Worm (Caenorhabditis elegans) whole organism, L1 larva: Measurements from ENCODE around the gene spe-44.

ENCODE experiments used
- nhr-76 ChIP-seq: sonication (generic microtip); optimal IDR thresholded peaks from 2 replicates; lab custom pipeline; 2017; ENCODE audit warnings: missing biosample characterization, missing genetic modification characterization
- skn-1 ChIP-seq: fragments of 150-350 bp; optimal IDR thresholded peaks from 2 replicates; lab custom pipeline; 2014; ENCODE audit warnings: missing biosample characterization, missing genetic modification characterization

DNA sequence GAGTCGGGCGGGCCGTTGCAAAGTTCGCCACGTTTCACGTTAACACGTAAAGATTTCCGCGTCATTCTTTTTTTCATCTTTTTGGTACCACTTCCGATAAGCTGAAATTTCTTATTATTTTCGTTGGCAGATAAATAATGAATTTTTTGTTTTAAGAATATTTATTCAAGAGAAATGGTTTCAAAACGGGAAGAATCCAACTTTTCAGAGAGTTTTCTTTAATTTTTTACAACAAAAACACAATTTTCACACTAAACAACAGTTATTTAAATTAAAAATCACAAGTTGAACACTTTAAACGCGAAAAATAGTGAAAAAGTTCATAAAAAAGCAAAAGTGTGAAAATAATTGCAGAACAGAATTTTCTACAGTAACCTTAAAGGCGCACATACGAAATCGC, at the start of gene spe-44:
- TF ChIP-seq skn-1 (tag; lab: Kevin White, UChicago) (no peak), nhr-76 (tag; lab: Kevin White, UChicago) (no peak)
